Fruit fly (Drosophila melanogaster): ENCODE results near the gene btl.

Gene btl

dm6 chr3L:14114084-14114483 lies 38.5 kb downstream of the btl start (continued):
- no peak for TF ChIP-seq CG30020 (tag; optimal IDR thresholded peaks at IDR 0.05)
- no peak for TF ChIP-seq tx (GFP tag; optimal IDR thresholded peaks at IDR 0.05)
- no peak for TF ChIP-seq ase (GFP tag; IDR thresholded peaks at IDR 0.05)
- no peak for TF ChIP-seq CG42726 (GFP tag; IDR thresholded peaks at IDR 0.05; ENCODE audit: partially characterized antibody)
- peak; percentile 76 for TF ChIP-seq abd-A (tag; optimal IDR thresholded peaks at IDR 0.05)
- TF ChIP-seq Hr3 (GFP tag; optimal IDR thresholded peaks at IDR 0.05) = no peak

dm6 chr3L:14118767-14119166 lies 43.2 kb downstream of the btl start:
- TF ChIP-seq ems (GFP tag; optimal IDR thresholded peaks at IDR 0.05) (no peak), Deaf1 (tag; optimal IDR thresholded peaks at IDR 0.05) (peak; percentile 50), dmrt99B (tag; optimal IDR thresholded peaks at IDR 0.05) (no peak), D (optimal IDR thresholded peaks at IDR 0.05) (peak; percentile 8), D (GFP tag; optimal IDR thresholded peaks at IDR 0.05) (no peak), wdn (GFP tag; IDR thresholded peaks at IDR 0.05) (no peak), p53 (GFP tag; optimal IDR thresholded peaks at IDR 0.05) (peak; percentile 21), HLHmδ (GFP tag; optimal IDR thresholded peaks at IDR 0.05) (peak; percentile 20), Nf-YC (tag; optimal IDR thresholded peaks at IDR 0.05) (peak; percentile 90), ssp (GFP tag; IDR thresholded peaks at IDR 0.05) (no peak), Ada2b (GFP tag; IDR thresholded peaks at IDR 0.05) (no peak), ac (GFP tag; optimal IDR thresholded peaks at IDR 0.05) (peak; percentile 42), Bdp1 (GFP tag; optimal IDR thresholded peaks at IDR 0.05) (no peak), CG2202 (tag; optimal IDR thresholded peaks at IDR 0.05) (no peak), phol (tag; optimal IDR thresholded peaks at IDR 0.05) (peak; percentile 1), insv (GFP tag; optimal IDR thresholded peaks at IDR 0.05) (peak in 1 of 2 experiments; percentile 43), NfI (GFP tag; optimal IDR thresholded peaks at IDR 0.05) (no peak), twi (tag; optimal IDR thresholded peaks at IDR 0.05) (peak; percentile 35), prd (optimal IDR thresholded peaks at IDR 0.05) (no peak), prd (GFP tag; IDR thresholded peaks at IDR 0.05) (no peak), CG2678 (tag; optimal IDR thresholded peaks at IDR 0.05) (no peak), cg (GFP tag; optimal IDR thresholded peaks at IDR 0.05) (peak; percentile 33), kah (GFP tag; optimal IDR thresholded peaks at IDR 0.05) (peak; percentile 22), CG15269 (tag; optimal IDR thresholded peaks at IDR 0.05) (no peak), CTCF (GFP tag; optimal IDR thresholded peaks at IDR 0.05) (no peak), CG6765 (GFP tag; optimal IDR thresholded peaks at IDR 0.05) (no peak), Nf-YB (GFP tag; optimal IDR thresholded peaks at IDR 0.05) (peak; percentile 77), CG2199 (GFP tag; IDR thresholded peaks at IDR 0.05) (0 out of 3 replicates have a peak, but pooled peaks have one; percentile 40), CG10321 (GFP tag; IDR thresholded peaks at IDR 0.05) (peak; percentile 90), CG1832 (GFP tag; optimal IDR thresholded peaks at IDR 0.05) (peak; percentile 67)

dm6 chr3L:14122048-14122447 lies 46.5 kb downstream of the btl start:
- TF ChIP-seq sima (GFP tag; optimal IDR thresholded peaks at IDR 0.05) (no peak), CG2202 (tag; optimal IDR thresholded peaks at IDR 0.05) (no peak), CG8281 (tag; optimal IDR thresholded peaks at IDR 0.05) (no peak), bigmax (GFP tag; optimal IDR thresholded peaks at IDR 0.05) (no peak), salm (tag; optimal IDR thresholded peaks at IDR 0.05) (no peak), dpn (GFP tag; optimal IDR thresholded peaks at IDR 0.05) (no peak), her (GFP tag; optimal IDR thresholded peaks at IDR 0.05) (no peak), Ptx1 (GFP tag; IDR thresholded peaks at IDR 0.05) (no peak), CG4707 (GFP tag; optimal IDR thresholded peaks at IDR 0.05) (peak; percentile 74), CG7928 (GFP tag; optimal IDR thresholded peaks at IDR 0.05) (no peak), ara (GFP tag; IDR thresholded peaks at IDR 0.05) (0 out of 2 replicates have a peak, but pooled peaks have one; percentile 22), fd64A (GFP tag; optimal IDR thresholded peaks at IDR 0.05) (no peak), sens-2 (GFP tag; IDR thresholded peaks at IDR 0.05) (no peak), HLHmδ (GFP tag; optimal IDR thresholded peaks at IDR 0.05) (no peak), gsb (GFP tag; IDR thresholded peaks at IDR 0.05) (no peak), CG2889 (GFP tag; IDR thresholded peaks at IDR 0.05) (no peak), CG4617 (GFP tag; optimal IDR thresholded peaks at IDR 0.05; ENCODE audit: borderline replicate concordance) (no peak), sc (optimal IDR thresholded peaks at IDR 0.05) (no peak), sc (GFP tag; optimal IDR thresholded peaks at IDR 0.05) (no peak)
